Worm (Caenorhabditis elegans): ENCODE measurements around the gene C48D1.5.

Gene C48D1.5

DNA sequence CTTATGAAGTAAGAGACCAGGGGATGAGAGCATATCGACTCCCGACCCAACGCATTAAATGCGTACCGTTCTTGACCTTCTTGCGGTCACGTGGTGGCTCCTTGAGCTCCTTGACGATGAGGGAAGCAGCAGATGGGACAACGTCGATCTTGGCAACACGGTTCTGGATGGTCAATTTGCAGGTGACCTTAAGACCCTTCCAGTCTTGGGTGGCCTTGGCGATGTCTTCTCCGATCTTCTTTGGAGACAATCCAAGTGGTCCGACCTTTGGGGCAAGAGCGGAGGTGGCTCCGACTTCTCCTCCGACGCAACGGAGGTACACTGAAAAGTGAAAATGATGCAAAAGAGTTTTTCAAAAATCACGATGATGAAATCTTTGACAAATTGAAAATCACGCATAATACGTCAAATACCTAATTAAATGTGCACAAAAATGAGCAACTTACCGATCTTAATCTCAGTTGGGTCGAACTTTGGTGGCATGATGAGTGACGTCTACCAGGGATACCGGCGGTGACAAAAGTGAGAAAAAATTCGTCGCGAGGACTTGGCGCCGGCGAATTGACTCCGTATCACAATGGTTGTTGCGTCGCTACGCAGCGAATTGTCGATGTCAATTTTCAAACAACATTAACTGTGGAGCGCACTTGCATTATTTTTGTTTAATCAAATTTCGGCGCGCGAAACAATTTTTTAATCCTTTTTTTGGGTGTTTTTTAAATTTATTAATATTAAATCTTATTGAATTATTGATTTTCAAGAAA lies 18.5 kb downstream of the C48D1.5 start, which contains the start of gene rpl-12 (continued):
- TF ChIP-seq K09A11.1 (tag; optimal IDR thresholded peaks at IDR 0.05; ENCODE audit: insufficient read depth) = peak; percentile 44
- TF ChIP-seq madf-2 (tag; optimal IDR thresholded peaks at IDR 0.05) = peak; percentile 66
- no peak for TF ChIP-seq dmd-4 (tag; optimal IDR thresholded peaks at IDR 0.05; ENCODE audit: borderline replicate concordance)
- TF ChIP-seq npax-4 (tag; optimal IDR thresholded peaks at IDR 0.05) = no peak
- 0 out of 2 replicates have a peak, but pooled peaks have one; percentile 50 for TF ChIP-seq ceh-45 (GFP tag; IDR thresholded peaks at IDR 0.05)
- TF ChIP-seq sdc-2 (tag; optimal IDR thresholded peaks at IDR 0.05) = peak; percentile 3
- TF ChIP-seq hlh-6 (tag; optimal IDR thresholded peaks at IDR 0.05) = no peak
- TF ChIP-seq ceh-6 (GFP tag; optimal IDR thresholded peaks at IDR 0.05) = no peak
- no peak for TF ChIP-seq sox-4 (tag; optimal IDR thresholded peaks at IDR 0.05)
- peak; percentile 16 for TF ChIP-seq hlh-8 (tag; optimal IDR thresholded peaks at IDR 0.05)
- TF ChIP-seq unc-55 (GFP tag; optimal IDR thresholded peaks at IDR 0.05) = peak; percentile 79
- peak; percentile 23 for TF ChIP-seq syd-9 (tag; optimal IDR thresholded peaks at IDR 0.05)
- peak; percentile 50 for TF ChIP-seq ceh-48 (tag; optimal IDR thresholded peaks at IDR 0.05)
- TF ChIP-seq gmeb-2 (tag; optimal IDR thresholded peaks at IDR 0.05) = peak; percentile 9
- TF ChIP-seq ceh-24 (tag; optimal IDR thresholded peaks at IDR 0.05) = no peak
- TF ChIP-seq pat-9 (tag; optimal IDR thresholded peaks at IDR 0.05) = peak; percentile 73
- no peak for TF ChIP-seq nhr-11 (tag; optimal IDR thresholded peaks at IDR 0.05)
- TF ChIP-seq C08G9.2 (tag; optimal IDR thresholded peaks at IDR 0.05) = peak; percentile 30
- TF ChIP-seq fkh-10 (GFP tag; optimal IDR thresholded peaks at IDR 0.05) = peak; percentile 52
- peak; percentile 48 for TF ChIP-seq ceh-2 (tag; optimal IDR thresholded peaks at IDR 0.05)
- no peak for TF ChIP-seq ceh-9 (tag; optimal IDR thresholded peaks at IDR 0.05)
- peak; percentile 26 for TF ChIP-seq F13H6.1 (tag; optimal IDR thresholded peaks at IDR 0.05)
- no peak for TF ChIP-seq Y22D7AL.16 (tag; optimal IDR thresholded peaks at IDR 0.05)
- TF ChIP-seq K02D7.2 (tag; optimal IDR thresholded peaks at IDR 0.05) = no peak
- TF ChIP-seq odd-2 (tag; optimal IDR thresholded peaks at IDR 0.05) = no peak
- no peak for TF ChIP-seq nhr-232 (tag; optimal IDR thresholded peaks at IDR 0.05)
- TF ChIP-seq C38D4.7 (GFP tag; optimal IDR thresholded peaks at IDR 0.05) = no peak

DNA sequence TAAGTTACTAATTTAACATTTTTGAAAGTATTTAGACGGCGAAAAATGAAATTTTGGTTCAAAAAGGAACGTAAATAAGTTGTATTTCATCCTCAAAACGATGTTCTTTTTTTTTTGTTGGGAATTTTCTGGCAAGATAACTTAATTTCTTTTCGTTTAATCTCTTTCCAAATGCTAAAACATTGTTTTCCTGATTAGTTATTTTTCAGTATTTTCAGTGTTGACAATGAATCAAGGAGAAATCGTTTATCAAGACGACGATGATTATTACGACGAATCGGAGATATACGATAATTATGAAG lies 19.0 kb downstream of the C48D1.5 start, which contains the start of gene lin-54:
Gene lin-54 (plus strand): TSS at position 203 of the 302 bp plus-strand sequence.
- no peak for TF ChIP-seq pax-1 (tag; optimal IDR thresholded peaks at IDR 0.05)
- TF ChIP-seq pha-4 (tag; optimal IDR thresholded peaks at IDR 0.05) = no peak
- TF ChIP-seq unc-3 (GFP tag; conservative IDR thresholded peaks at IDR 0.05) = no peak
- TF ChIP-seq unc-3 (tag; optimal IDR thresholded peaks at IDR 0.05) = no peak
- TF ChIP-seq C08G9.2 (tag; optimal IDR thresholded peaks at IDR 0.05) = no peak
- no peak for TF ChIP-seq ama-1 (optimal IDR thresholded peaks at IDR 0.05)
- TF ChIP-seq syd-9 (tag; optimal IDR thresholded peaks at IDR 0.05) = no peak
- TF ChIP-seq madf-2 (tag; optimal IDR thresholded peaks at IDR 0.05) = no peak
- no peak for TF ChIP-seq K02D7.2 (tag; optimal IDR thresholded peaks at IDR 0.05)
- TF ChIP-seq dve-1 (tag; optimal IDR thresholded peaks at IDR 0.05) = no peak
- no peak for TF ChIP-seq ceh-22 (tag; optimal IDR thresholded peaks at IDR 0.05)
- no peak for TF ChIP-seq che-1 (tag; optimal IDR thresholded peaks at IDR 0.05)
- TF ChIP-seq mec-3 (tag; optimal IDR thresholded peaks at IDR 0.05; ENCODE audit: borderline replicate concordance) = no peak
- no peak for TF ChIP-seq lin-11 (tag; optimal IDR thresholded peaks at IDR 0.05)
- TF ChIP-seq ref-2 (tag; optimal IDR thresholded peaks at IDR 0.05) = no peak

DNA sequence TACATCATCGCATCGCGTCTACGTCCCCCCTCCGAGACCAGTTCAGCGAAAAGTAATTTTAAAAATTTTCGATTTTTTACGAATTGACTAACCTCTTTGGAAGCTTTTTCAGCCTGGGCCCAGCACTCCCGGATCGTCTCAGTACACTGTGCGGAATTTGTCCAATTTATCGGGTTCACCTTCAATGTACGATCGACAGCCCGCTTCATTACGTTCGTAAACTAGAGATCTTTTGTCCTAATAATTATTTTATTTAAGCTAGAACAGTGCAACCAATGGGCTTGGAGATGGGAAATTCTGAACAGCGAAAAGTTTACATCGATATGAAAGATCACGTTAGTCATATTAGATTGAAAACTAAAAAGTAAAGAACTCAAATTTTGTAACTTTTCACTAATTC lies 19.6 kb downstream of the C48D1.5 start:
- TF ChIP-seq unc-55 (GFP tag; optimal IDR thresholded peaks at IDR 0.05) = no peak
- no peak for TF ChIP-seq unc-42 (tag; optimal IDR thresholded peaks at IDR 0.05)
- no peak for TF ChIP-seq gmeb-2 (tag; optimal IDR thresholded peaks at IDR 0.05)
- no peak for TF ChIP-seq madf-2 (tag; optimal IDR thresholded peaks at IDR 0.05)
- no peak for TF ChIP-seq rnt-1 (tag; optimal IDR thresholded peaks at IDR 0.05)
